Fruit fly (Drosophila melanogaster) whole organism: Measurements from ENCODE around the gene CG10035.

Experiments used
- Dll ChIP-seq: fragments of >200 bp; optimal IDR thresholded peaks from 2 replicates; lab custom pipeline; 2017
- usp ChIP-seq: fragments of >200 bp; optimal IDR thresholded peaks from 2 replicates; lab custom pipeline; 2017; ENCODE audit warnings: missing biosample characterization, missing genetic modification characterization, mixed read lengths

dm6 chr3R:12356044-12356443 lies 26.4 kb downstream of the CG10035 start, which contains the start of gene MBD-R2:
- TF ChIP-seq usp (GFP tag; lab: Kevin White, UChicago): no peak
- no peak for TF ChIP-seq Dll (lab: Kevin White, UChicago)
